Worm (Caenorhabditis elegans): Measurements from ENCODE around the gene F43C11.2.

The F43C11.2 gene

DNA sequence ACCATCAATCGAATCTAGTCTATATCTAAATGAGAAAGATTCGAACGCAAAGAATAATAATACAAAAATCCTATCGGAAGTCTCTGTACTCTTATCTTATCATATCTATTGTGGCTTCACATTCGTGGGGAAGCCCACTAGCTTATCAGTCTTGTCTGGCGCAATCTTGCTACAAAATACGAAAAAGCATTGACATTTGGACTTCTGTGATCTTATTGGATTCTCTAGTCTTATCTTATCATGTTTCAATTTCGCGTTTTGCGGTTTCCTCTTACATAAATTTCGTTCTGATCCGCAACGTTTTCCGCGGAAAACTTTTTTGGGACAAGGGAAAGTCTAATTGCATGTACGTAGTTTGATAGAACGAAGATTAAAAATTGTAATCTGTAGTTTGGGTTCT, 45.2 kb downstream of the F43C11.2 start:
- TF ChIP-seq akir-1 (GFP tag; optimal IDR thresholded peaks at IDR 0.05) = no peak
- no peak for TF ChIP-seq pha-4 (tag; optimal IDR thresholded peaks at IDR 0.05)
- no peak for TF ChIP-seq cebp-1 (GFP tag; IDR thresholded peaks at IDR 0.05)
- TF ChIP-seq cebp-1 (tag; optimal IDR thresholded peaks at IDR 0.05) = no peak
- no peak for TF ChIP-seq F33H1.4 (GFP tag; IDR thresholded peaks at IDR 0.05)
- TF ChIP-seq ztf-3 (GFP tag; optimal IDR thresholded peaks at IDR 0.05) = no peak
- TF ChIP-seq zim-3 (tag; optimal IDR thresholded peaks at IDR 0.05) = no peak
- TF ChIP-seq mcd-1 (GFP tag; IDR thresholded peaks at IDR 0.05) = no peak
- TF ChIP-seq rcor-1 (GFP tag; IDR thresholded peaks at IDR 0.05) = no peak

DNA sequence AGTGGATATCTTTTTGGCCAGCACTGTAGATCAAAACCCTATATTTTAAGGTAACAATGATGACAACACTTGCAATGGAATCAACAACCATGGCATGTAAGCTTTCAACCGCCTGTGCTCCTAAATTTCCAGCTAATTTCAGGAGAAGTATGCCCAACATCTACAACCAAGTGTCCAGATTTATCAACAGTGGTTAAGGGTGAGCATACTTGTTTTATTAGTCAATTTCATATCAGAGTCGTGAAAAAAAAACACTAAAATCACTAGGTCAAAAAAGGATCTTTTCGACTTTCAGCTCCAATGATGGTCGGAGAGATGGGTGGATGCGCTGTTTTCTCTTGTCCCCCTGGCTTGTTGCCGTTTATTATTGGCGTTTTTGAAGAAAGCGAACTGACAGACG, 49.4 kb downstream of the F43C11.2 start, which contains the start of gene F16G10.1:
Gene F16G10.1 (plus strand): TSS at position 301 of the 400 bp plus-strand sequence.
- TF ChIP-seq ekl-4 (GFP tag; IDR thresholded peaks at IDR 0.05) = no peak
- no peak for TF ChIP-seq let-526 (GFP tag; IDR thresholded peaks at IDR 0.05)
- no peak for TF ChIP-seq F33H1.4 (GFP tag; IDR thresholded peaks at IDR 0.05)
- no peak for TF ChIP-seq F55B11.4 (tag; optimal IDR thresholded peaks at IDR 0.05; ENCODE audit: borderline replicate concordance, insufficient read depth)
- TF ChIP-seq B0035.1 (tag; optimal IDR thresholded peaks at IDR 0.05) = no peak
- no peak for TF ChIP-seq mes-4 (tag; optimal IDR thresholded peaks at IDR 0.05)
- no peak for TF ChIP-seq let-607 (tag; optimal IDR thresholded peaks at IDR 0.05)
- TF ChIP-seq chd-7 (tag; optimal IDR thresholded peaks at IDR 0.05) = no peak
- no peak for TF ChIP-seq T26A5.8 (tag; optimal IDR thresholded peaks at IDR 0.05)
- no peak for TF ChIP-seq akir-1 (GFP tag; optimal IDR thresholded peaks at IDR 0.05)
- no peak for TF ChIP-seq tlf-1 (GFP tag; optimal IDR thresholded peaks at IDR 0.05)
- TF ChIP-seq mcd-1 (GFP tag; IDR thresholded peaks at IDR 0.05) = no peak
- TF ChIP-seq attf-3 (GFP tag; conservative IDR thresholded peaks at IDR 0.05) = no peak
- no peak for TF ChIP-seq mxl-1 (tag; optimal IDR thresholded peaks at IDR 0.05)

All from whole organism, young adult.